Worm (Caenorhabditis elegans): ENCODE data around the gene asp-4.

DNA sequence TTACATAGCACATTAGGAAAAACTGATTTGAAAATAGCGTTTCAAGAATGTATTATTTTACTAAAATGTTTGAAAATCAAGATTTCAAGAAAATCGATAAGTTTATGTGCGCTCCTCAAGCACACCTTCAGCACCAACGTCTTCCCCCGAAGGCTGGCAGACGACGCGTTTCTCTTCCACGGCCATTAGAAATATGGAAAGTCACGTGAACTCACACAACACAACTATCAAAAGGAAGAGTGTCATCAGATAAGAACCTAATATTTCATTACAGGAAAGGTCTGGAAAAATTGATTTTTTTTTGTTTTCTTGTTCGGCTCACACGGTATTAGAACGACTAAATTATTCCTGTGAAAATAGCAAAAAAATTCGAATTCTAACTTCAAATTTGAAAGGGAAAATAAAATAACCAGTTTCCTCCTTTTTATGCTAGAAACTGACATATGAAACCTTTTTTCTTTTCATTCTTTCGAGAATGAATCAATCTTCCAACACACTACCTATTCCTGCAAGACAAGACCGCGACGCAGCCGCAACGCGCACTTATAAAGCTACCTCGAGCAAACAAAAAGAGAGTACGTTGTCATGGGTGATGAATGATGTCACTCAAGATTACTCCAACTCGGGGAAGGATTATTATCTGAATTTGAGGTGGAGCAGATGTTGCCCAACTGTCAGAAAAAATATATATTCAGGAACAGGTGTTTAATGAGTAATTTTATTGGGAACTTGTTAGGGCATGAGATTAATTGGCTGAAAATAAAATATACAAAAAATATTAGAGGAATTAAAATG is 4.0 kb upstream of the asp-4 start:
- TF ChIP-seq ztf-23 (GFP tag; IDR thresholded peaks at IDR 0.05) (no peak), klf-2 (GFP tag; conservative IDR thresholded peaks at IDR 0.05) (no peak), cog-1 (tag; optimal IDR thresholded peaks at IDR 0.05) (peak; percentile 17), ref-1 (GFP tag; conservative IDR thresholded peaks at IDR 0.05) (no peak), flt-1 (GFP tag; IDR thresholded peaks at IDR 0.05) (no peak), ztf-29 (GFP tag; IDR thresholded peaks at IDR 0.05) (no peak), T22C8.4 (GFP tag; IDR thresholded peaks at IDR 0.05) (no peak)
